Fruit fly (Drosophila melanogaster): ENCODE measurements around the gene CG17141.

- TF ChIP-seq pan (optimal IDR thresholded peaks at IDR 0.05) (no peak), usp (GFP tag; optimal IDR thresholded peaks at IDR 0.05) (no peak)
Observed at dm6 chr3R:22701793-22702192, 45.6 kb downstream of the CG17141 start, which contains the start of the genes CG6972 and CCAP.
